Worm (Caenorhabditis elegans) whole organism, L3 larva: ENCODE results near the gene Y49F6B.14.

ENCODE experiments used
- R02D3.7 ChIP-seq: fragments of 150-350 bp; optimal IDR thresholded peaks from 2 replicates; lab custom pipeline; 2014; ENCODE audit warnings: missing biosample characterization, missing genetic modification characterization
- ZK546.5 ChIP-seq: sonication (generic microtip); optimal IDR thresholded peaks from 2 replicates; lab custom pipeline; 2017; ENCODE audit warnings: missing biosample characterization, missing genetic modification characterization
- aly-2 ChIP-seq: fragments of 150-350 bp; optimal IDR thresholded peaks from 2 replicates; lab custom pipeline; 2014; ENCODE audit warnings: missing biosample characterization, missing genetic modification characterization
- ama-1 ChIP-seq: fragments of 150-350 bp; optimal IDR thresholded peaks from 2 replicates; lab custom pipeline; 2018
- ceh-28 ChIP-seq: fragments of 150-350 bp; optimal IDR thresholded peaks from 2 replicates; lab custom pipeline; 2014; ENCODE audit warnings: missing biosample characterization, missing genetic modification reagents, missing genetic modification characterization
- ceh-82 ChIP-seq: fragments of 150-350 bp; optimal IDR thresholded peaks from 2 replicates; lab custom pipeline; 2014; ENCODE audit warnings: missing biosample characterization, missing genetic modification characterization
- daf-12 ChIP-seq: fragments of 150-350 bp; optimal IDR thresholded peaks from 2 replicates; lab custom pipeline; 2014; ENCODE audit warnings: missing biosample characterization, missing genetic modification reagents, missing genetic modification characterization
- egl-27 ChIP-seq: sonication (generic microtip); optimal IDR thresholded peaks from 4 replicates; lab custom pipeline; 2017; ENCODE audit warnings: missing biosample characterization, missing genetic modification reagents, missing genetic modification characterization
- egl-5 ChIP-seq: fragments of 150-350 bp; optimal IDR thresholded peaks from 2 replicates; lab custom pipeline; 2017; ENCODE audit warnings: missing biosample characterization, missing genetic modification reagents, missing genetic modification characterization, inconsistent platforms
- elt-2 ChIP-seq: sonication (generic microtip); optimal IDR thresholded peaks from 2 replicates; lab custom pipeline; 2016; ENCODE audit warnings: missing genetic modification reagents, mild to moderate bottlenecking, missing genetic modification characterization, missing compliant biosample characterization
- elt-3 ChIP-seq, 3 experiments: fragments of 150-350 bp in 1 of 3; sonication (generic microtip) in 2 of 3; optimal IDR thresholded peaks; 2 replicates in 2 of 3; 4 replicates in 1 of 3; lab custom pipeline; 2014 to 2017; ENCODE audit warnings: missing biosample characterization in 3 of 3, missing genetic modification characterization in 3 of 3
- fkh-10 ChIP-seq: sonication (generic microtip); optimal IDR thresholded peaks from 2 replicates; lab custom pipeline; 2017; ENCODE audit warnings: missing biosample characterization, missing genetic modification reagents, missing genetic modification characterization
- fkh-2 ChIP-seq: fragments of 150-350 bp; optimal IDR thresholded peaks from 2 replicates; lab custom pipeline; 2014; ENCODE audit warnings: missing biosample characterization, missing genetic modification reagents, missing genetic modification characterization
- fos-1 ChIP-seq: fragments of 150-350 bp; optimal IDR thresholded peaks from 2 replicates; lab custom pipeline; 2014; ENCODE audit warnings: missing biosample characterization, missing genetic modification characterization
- hmg-11 ChIP-seq: sonication (generic microtip); optimal IDR thresholded peaks from 2 replicates; lab custom pipeline; 2016; ENCODE audit warnings: missing genetic modification characterization, missing compliant biosample characterization
- lin-15B ChIP-seq: fragments of 150-350 bp; optimal IDR thresholded peaks from 2 replicates; lab custom pipeline; 2014; ENCODE audit warnings: missing biosample characterization, missing genetic modification characterization
- lin-39 ChIP-seq: fragments of 150-350 bp; optimal IDR thresholded peaks from 2 replicates; lab custom pipeline; 2018; ENCODE audit warnings: missing biosample characterization, missing genetic modification reagents, missing genetic modification characterization
- mdl-1 ChIP-seq: fragments of 150-350 bp; optimal IDR thresholded peaks from 2 replicates; lab custom pipeline; 2014; ENCODE audit warnings: missing biosample characterization, missing genetic modification characterization
- mml-1 ChIP-seq: fragments of 150-350 bp; sonication (generic microtip); optimal IDR thresholded peaks from 3 replicates; lab custom pipeline; 2014; ENCODE audit warnings: missing biosample characterization, missing genetic modification characterization
- nfya-1 ChIP-seq: sonication (generic microtip); optimal IDR thresholded peaks from 2 replicates; lab custom pipeline; 2017; ENCODE audit warnings: missing genetic modification characterization, mild to moderate bottlenecking, missing compliant biosample characterization, antibody characterized with exemption, moderate library complexity; ENCODE audit not compliant: insufficient read depth
- nhr-23 ChIP-seq: fragments of 150-350 bp; optimal IDR thresholded peaks from 2 replicates; lab custom pipeline; 2014; ENCODE audit warnings: missing biosample characterization, missing genetic modification reagents, missing genetic modification characterization
- nhr-237 ChIP-seq: fragments of 150-350 bp; optimal IDR thresholded peaks from 2 replicates; lab custom pipeline; 2014; ENCODE audit warnings: missing biosample characterization, missing genetic modification characterization
- nhr-25 ChIP-seq: sonication (generic microtip); optimal IDR thresholded peaks from 2 replicates; lab custom pipeline; 2017; ENCODE audit warnings: missing biosample characterization, missing genetic modification characterization
- nhr-28 ChIP-seq: fragments of 150-350 bp; optimal IDR thresholded peaks from 2 replicates; lab custom pipeline; 2014; ENCODE audit warnings: missing biosample characterization, missing genetic modification characterization
- nhr-43 ChIP-seq: sonication (generic microtip); optimal IDR thresholded peaks from 2 replicates; lab custom pipeline; 2016; ENCODE audit warnings: mild to moderate bottlenecking, missing genetic modification characterization, missing compliant biosample characterization; ENCODE audit not compliant: poor library complexity, severe bottlenecking
- nhr-67 ChIP-seq: fragments of 150-350 bp; optimal IDR thresholded peaks from 2 replicates; lab custom pipeline; 2014; ENCODE audit warnings: missing biosample characterization, missing genetic modification characterization
- nhr-76 ChIP-seq: fragments of 150-350 bp; sonication (generic microtip); optimal IDR thresholded peaks from 5 replicates; lab custom pipeline; 2014; ENCODE audit warnings: missing biosample characterization, missing genetic modification characterization
- nhr-77 ChIP-seq: fragments of 150-350 bp; optimal IDR thresholded peaks from 2 replicates; lab custom pipeline; 2014; ENCODE audit warnings: missing biosample characterization, missing genetic modification characterization
- pha-4 ChIP-seq: fragments of 150-350 bp; optimal IDR thresholded peaks from 2 replicates; lab custom pipeline; 2014; ENCODE audit warnings: missing biosample characterization, missing genetic modification reagents, missing genetic modification characterization
- pqm-1 ChIP-seq: fragments of 150-350 bp; optimal IDR thresholded peaks from 2 replicates; lab custom pipeline; 2017; ENCODE audit warnings: missing biosample characterization, missing genetic modification characterization, inconsistent platforms
- skn-1 ChIP-seq: fragments of 150-350 bp; optimal IDR thresholded peaks from 2 replicates; lab custom pipeline; 2014; ENCODE audit warnings: missing biosample characterization, missing genetic modification characterization
- snpc-4 ChIP-seq: fragments of 150-350 bp; optimal IDR thresholded peaks from 2 replicates; lab custom pipeline; 2014; ENCODE audit warnings: missing biosample characterization, missing genetic modification characterization
- tbx-2 ChIP-seq: sonication (generic microtip); optimal IDR thresholded peaks from 2 replicates; lab custom pipeline; 2016; ENCODE audit warnings: mild to moderate bottlenecking, missing genetic modification characterization, missing compliant biosample characterization
- unc-39 ChIP-seq: sonication (generic microtip); optimal IDR thresholded peaks from 4 replicates; lab custom pipeline; 2017; ENCODE audit warnings: missing biosample characterization, missing genetic modification characterization
- unc-62 ChIP-seq: fragments of 150-350 bp; sonication (generic microtip); optimal IDR thresholded peaks from 4 replicates; lab custom pipeline; 2014; ENCODE audit warnings: missing biosample characterization, missing genetic modification reagents, missing genetic modification characterization
- zag-1 ChIP-seq: fragments of 150-350 bp; optimal IDR thresholded peaks from 2 replicates; lab custom pipeline; 2014; ENCODE audit warnings: missing biosample characterization, missing genetic modification characterization

The Y49F6B.14 gene

DNA sequence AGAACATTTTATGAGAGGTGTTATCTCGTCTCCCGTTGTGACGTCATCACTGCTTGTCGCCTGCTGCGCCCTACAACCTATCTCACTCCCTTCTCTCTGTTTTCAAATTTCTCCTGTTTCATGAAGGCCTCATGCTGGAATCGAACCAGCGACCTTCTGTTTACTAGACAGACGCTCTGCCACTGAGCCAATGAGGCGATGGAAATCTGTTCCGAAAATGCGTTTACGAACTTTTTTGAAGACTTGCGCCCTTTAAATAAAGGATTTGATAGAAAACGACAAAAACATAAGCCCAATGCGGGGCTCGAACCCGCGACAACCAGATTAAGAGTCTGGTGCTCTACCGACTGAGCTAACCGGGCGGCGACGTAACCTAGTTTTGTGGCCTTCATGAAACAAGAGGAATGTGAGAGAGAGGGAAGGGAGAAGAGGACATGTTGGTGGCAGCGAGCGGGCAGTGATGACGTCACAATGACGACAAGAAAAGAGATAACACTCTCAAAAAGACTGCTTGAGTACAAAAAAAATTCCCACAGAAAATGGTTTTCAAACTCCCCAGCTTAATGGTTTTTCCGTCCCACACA is 3.8 kb upstream of the Y49F6B.14 start, which contains the start of gene clec-126 (continued):
- TF ChIP-seq mdl-1: no peak

DNA sequence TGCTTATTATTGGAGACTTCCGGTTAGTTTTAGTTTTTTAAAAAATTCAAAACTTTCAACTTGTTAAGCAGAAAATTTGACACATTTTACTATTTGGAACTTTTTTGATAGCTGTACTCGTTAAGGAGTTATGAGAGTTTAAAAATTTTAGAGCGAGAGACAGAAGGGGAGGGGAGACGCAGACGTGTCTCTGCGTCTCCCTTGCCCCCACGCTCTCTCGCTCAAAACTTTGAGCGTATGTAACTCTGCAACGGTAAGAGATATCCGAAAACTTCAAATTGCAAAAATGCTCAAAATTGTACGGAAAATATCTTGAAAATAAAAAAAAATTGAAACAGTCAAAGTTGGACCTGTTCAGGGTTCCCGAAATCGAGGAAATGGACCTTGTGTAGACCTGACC is 891 bp upstream of the Y49F6B.14 start:
- TF ChIP-seq egl-27 (tag; lab: Kevin White, UChicago) (no peak), snpc-4 (tag; lab: Kevin White, UChicago) (no peak), fkh-2 (no peak), unc-39 (tag; lab: Kevin White, UChicago) (no peak), ZK546.5 (tag; lab: Kevin White, UChicago) (no peak), nhr-76 (no peak), nhr-77 (no peak), nhr-43 (tag; lab: Kevin White, UChicago) (no peak), fkh-10 (GFP tag; lab: Kevin White, UChicago) (no peak), skn-1 (tag; lab: Kevin White, UChicago) (no peak), lin-39 (no peak), nhr-23 (tag; lab: Kevin White, UChicago) (no peak), elt-2 (tag; lab: Kevin White, UChicago) (no peak), pqm-1 (no peak), tbx-2 (tag; lab: Kevin White, UChicago) (no peak), aly-2 (no peak), nhr-67 (no peak), ama-1 (lab: Kevin White, UChicago) (no peak), lin-15B (tag; lab: Kevin White, UChicago) (no peak)

DNA sequence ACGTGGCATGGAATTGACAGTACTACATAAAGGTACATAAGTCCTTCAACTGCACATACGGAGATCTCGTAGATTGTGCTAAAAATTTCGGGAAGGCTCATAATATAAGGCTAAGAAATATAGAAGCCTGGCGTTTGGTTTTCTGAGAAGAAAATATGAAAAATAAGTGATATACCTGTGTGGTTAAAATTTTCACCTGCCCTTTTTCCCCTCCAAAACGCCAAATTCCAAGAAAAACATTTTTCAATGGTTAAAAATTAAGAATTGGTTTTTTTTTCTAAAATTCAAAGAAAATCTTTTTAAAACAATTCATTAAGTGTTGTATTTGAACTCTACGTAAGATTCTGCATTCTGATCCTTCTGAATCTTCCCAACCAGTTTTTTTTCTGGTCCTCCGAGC is 653 bp downstream of the Y49F6B.14 start, which contains the start of gene srz-5:
Gene srz-5 (minus strand): TSS at position 101 of the 400 bp plus-strand sequence.
- TF ChIP-seq elt-2 (tag; lab: Kevin White, UChicago): no peak
- no peak for TF ChIP-seq nhr-43 (tag; lab: Kevin White, UChicago)
- no peak for TF ChIP-seq daf-12 (tag; lab: Kevin White, UChicago)
- TF ChIP-seq nhr-23 (tag; lab: Kevin White, UChicago): no peak
- no peak for TF ChIP-seq egl-27 (tag; lab: Kevin White, UChicago)
- TF ChIP-seq ceh-82: no peak
- no peak for TF ChIP-seq fos-1
- TF ChIP-seq nhr-67: no peak
- TF ChIP-seq nhr-237 (tag; lab: Kevin White, UChicago): no peak
- TF ChIP-seq nhr-25 (tag; lab: Kevin White, UChicago): no peak
- TF ChIP-seq, all 47 proteins: peak for 0

DNA sequence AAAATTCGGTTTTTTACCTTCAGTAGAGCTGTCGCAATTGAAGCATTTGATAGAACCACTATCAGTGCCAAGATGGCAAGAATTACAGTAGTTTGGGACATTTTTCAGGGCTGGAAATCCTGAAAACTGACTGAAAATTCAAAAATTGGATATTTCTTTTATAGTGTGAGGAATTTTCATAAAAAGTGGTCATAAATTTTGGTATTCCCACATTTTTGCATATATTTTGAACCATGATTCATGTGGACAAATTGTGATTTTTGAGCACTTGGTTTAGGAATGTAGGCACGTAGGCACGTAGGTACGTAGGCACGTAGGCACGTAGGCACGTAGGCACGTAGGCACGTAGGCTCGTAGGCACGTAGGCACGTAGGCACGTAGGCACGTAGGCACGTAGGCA is 3.0 kb downstream of the Y49F6B.14 start, which contains the start of gene Y49F6B.19:
Gene Y49F6B.19 (minus strand): TSS at position 101 of the 400 bp plus-strand sequence.
- TF ChIP-seq nhr-28 (tag; lab: Kevin White, UChicago) (no peak), unc-62 (GFP tag; lab: Kevin White, UChicago) (no peak), elt-3 (tag; optimal IDR thresholded peaks at IDR 0.05; lab: Kevin White, UChicago) (no peak), mdl-1 (no peak), zag-1 (no peak), fkh-2 (no peak)

DNA sequence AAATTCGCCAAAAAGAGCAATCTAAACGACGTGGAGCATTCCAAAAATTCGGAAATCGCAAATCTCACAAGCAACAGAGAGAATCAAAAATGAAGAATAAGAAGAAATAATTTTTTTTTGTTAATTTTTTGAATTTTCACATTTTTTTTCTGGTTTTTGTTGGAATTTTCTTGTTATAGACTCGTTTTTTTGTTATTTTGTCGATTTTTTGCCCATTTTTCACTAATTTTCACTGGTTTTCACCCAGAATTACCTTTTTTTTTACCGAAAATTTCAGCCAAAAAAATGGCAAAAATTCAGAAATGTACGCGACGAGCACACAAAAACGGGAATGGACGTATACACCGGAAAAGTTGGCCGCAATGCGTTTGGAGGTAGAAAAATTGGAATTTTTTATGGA is 10.6 kb downstream of the Y49F6B.14 start, which contains the start of gene cyh-1:
Gene cyh-1 (plus strand): TSS at position 301 of the 400 bp plus-strand sequence.
- TF ChIP-seq fos-1 (no peak), pqm-1 (no peak)

DNA sequence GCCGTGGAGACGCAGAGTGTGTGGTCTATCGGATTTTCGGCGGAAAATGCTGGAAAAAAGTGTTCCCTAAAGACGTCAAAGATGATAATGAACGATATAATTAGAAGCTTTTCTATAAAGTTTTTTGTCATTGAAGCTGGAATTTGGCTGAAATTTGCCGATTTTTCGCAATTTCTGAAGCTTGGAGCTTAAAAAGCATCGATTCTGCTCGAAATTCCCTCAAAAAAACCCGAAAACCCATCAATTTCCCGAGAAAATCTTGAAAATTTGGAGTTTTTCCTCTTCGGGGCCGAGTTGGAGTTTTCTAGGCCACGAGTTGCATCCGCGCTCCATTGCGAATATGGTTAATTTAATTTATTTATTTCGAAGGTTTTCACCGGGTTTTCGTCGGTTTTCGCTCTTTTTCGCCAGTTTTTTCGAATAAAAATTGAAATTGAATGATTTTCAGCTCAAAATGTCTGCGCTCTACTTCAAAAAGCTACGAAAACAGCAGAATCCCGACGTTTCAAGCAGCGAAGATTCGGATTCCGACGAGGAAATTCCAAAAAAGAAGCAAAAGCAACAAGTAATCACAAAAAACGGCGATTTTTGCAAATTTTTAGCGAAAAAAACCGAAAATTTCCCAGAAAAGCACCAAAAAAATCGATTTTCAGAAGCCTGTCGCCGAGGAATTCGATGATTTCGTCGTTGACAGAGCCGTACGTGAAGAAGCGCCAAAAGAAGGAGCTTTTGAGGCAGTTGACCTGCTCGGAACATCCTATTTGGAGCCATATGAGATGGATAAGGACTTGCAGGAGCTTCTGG is 12.6 kb downstream of the Y49F6B.14 start, which contains the start of the genes col-71 and Y49F6B.2:
Gene col-71 (minus strand): TSS at position 51 of the 804 bp plus-strand sequence.
Gene Y49F6B.2 (plus strand): TSS at position 449 of the 804 bp plus-strand sequence.
- TF ChIP-seq nhr-237 (tag; lab: Kevin White, UChicago) (no peak), fkh-10 (GFP tag; lab: Kevin White, UChicago) (peak; percentile 59), lin-15B (tag; lab: Kevin White, UChicago) (peak; percentile 94), egl-5 (tag; lab: Kevin White, UChicago) (peak; percentile 63), egl-27 (tag; lab: Kevin White, UChicago) (no peak), elt-3 (tag; optimal IDR thresholded peaks at IDR 0.05; lab: Kevin White, UChicago) (no peak), elt-2 (tag; lab: Kevin White, UChicago) (peak; percentile 28), tbx-2 (tag; lab: Kevin White, UChicago) (peak; percentile 21), mml-1 (tag; lab: Kevin White, UChicago) (no peak), skn-1 (tag; lab: Kevin White, UChicago) (peak; percentile 30), fos-1 (no peak), unc-39 (tag; lab: Kevin White, UChicago) (no peak), hmg-11 (tag; lab: Kevin White, UChicago) (peak; percentile 50), nfya-1 (tag; lab: Kevin White, UChicago) (peak; percentile 67), nhr-67 (no peak), lin-39 (peak; percentile 68), ceh-28 (tag; lab: Kevin White, UChicago) (peak; percentile 47), zag-1 (no peak), fkh-2 (no peak), R02D3.7 (tag; lab: Kevin White, UChicago) (peak; percentile 29), nhr-23 (tag; lab: Kevin White, UChicago) (peak; percentile 61), snpc-4 (tag; lab: Kevin White, UChicago) (peak; percentile 73), pha-4 (peak; percentile 75)
